Worm (Caenorhabditis elegans) whole organism, L2 larva: ENCODE measurements around the gene F31F6.3.

Experiments used
- C34F6.9 ChIP-seq: fragments of 150-350 bp; optimal IDR thresholded peaks from 2 replicates; lab custom pipeline; 2014; ENCODE audit warnings: missing biosample characterization, missing genetic modification characterization
- F13H6.1 ChIP-seq: sonication (generic microtip); optimal IDR thresholded peaks from 2 replicates; lab custom pipeline; 2016; ENCODE audit warnings: missing genetic modification characterization, missing compliant biosample characterization
- R02D3.7 ChIP-seq: fragments of 150-350 bp; optimal IDR thresholded peaks from 2 replicates; lab custom pipeline; 2014; ENCODE audit warnings: missing biosample characterization, missing genetic modification characterization
- ZK546.5 ChIP-seq: sonication (generic microtip); optimal IDR thresholded peaks from 2 replicates; lab custom pipeline; 2017; ENCODE audit warnings: missing biosample characterization, missing genetic modification characterization
- alr-1 ChIP-seq: fragments of 150-350 bp; optimal IDR thresholded peaks from 2 replicates; lab custom pipeline; 2014; ENCODE audit warnings: missing biosample characterization, missing genetic modification characterization
- ama-1 ChIP-seq: fragments of 150-350 bp; optimal IDR thresholded peaks from 2 replicates; lab custom pipeline; 2018; ENCODE audit warnings: inconsistent platforms
- blmp-1 ChIP-seq: sonication (generic microtip); optimal IDR thresholded peaks from 2 replicates; lab custom pipeline; 2017; ENCODE audit warnings: missing genetic modification characterization, mild to moderate bottlenecking, missing compliant biosample characterization, antibody characterized with exemption, moderate library complexity; ENCODE audit not compliant: insufficient read depth
- ceh-82 ChIP-seq: fragments of 150-350 bp; optimal IDR thresholded peaks from 2 replicates; lab custom pipeline; 2014; ENCODE audit warnings: missing biosample characterization, missing genetic modification characterization
- crh-2 ChIP-seq: sonication (generic microtip); optimal IDR thresholded peaks from 2 replicates; lab custom pipeline; 2017; ENCODE audit warnings: missing biosample characterization, missing genetic modification characterization
- dmd-4 ChIP-seq: sonication (generic microtip); optimal IDR thresholded peaks from 2 replicates; lab custom pipeline; 2017; ENCODE audit warnings: missing biosample characterization, missing genetic modification characterization
- egl-27 ChIP-seq: sonication (generic microtip); optimal IDR thresholded peaks from 3 replicates; lab custom pipeline; 2017; ENCODE audit warnings: missing biosample characterization, missing genetic modification reagents, missing genetic modification characterization
- elt-1 ChIP-seq: fragments of 150-350 bp; optimal IDR thresholded peaks from 2 replicates; lab custom pipeline; 2014; ENCODE audit warnings: missing biosample characterization, missing genetic modification characterization
- elt-3 ChIP-seq: sonication (generic microtip); optimal IDR thresholded peaks from 2 replicates; lab custom pipeline; 2017; ENCODE audit warnings: missing biosample characterization, missing genetic modification characterization
- fos-1 ChIP-seq: fragments of 150-350 bp; optimal IDR thresholded peaks from 2 replicates; lab custom pipeline; 2014; ENCODE audit warnings: missing biosample characterization, missing genetic modification characterization
- gmeb-1 ChIP-seq: fragments of 150-350 bp; optimal IDR thresholded peaks from 2 replicates; lab custom pipeline; 2014; ENCODE audit warnings: missing biosample characterization, missing genetic modification characterization
- lin-39 ChIP-seq: fragments of 150-350 bp; optimal IDR thresholded peaks from 2 replicates; lab custom pipeline; 2014; ENCODE audit warnings: missing biosample characterization, missing genetic modification reagents, missing genetic modification characterization
- lsy-2 ChIP-seq, 2 experiments: fragments of 150-350 bp in 1 of 2; sonication (generic microtip) in 1 of 2; optimal IDR thresholded peaks; 2 replicates each; lab custom pipeline; 2014 to 2017; ENCODE audit warnings: missing biosample characterization in 2 of 2, missing genetic modification characterization in 2 of 2
- mab-5 ChIP-seq: fragments of 150-350 bp; optimal IDR thresholded peaks from 2 replicates; lab custom pipeline; 2014; ENCODE audit warnings: missing biosample characterization, missing genetic modification characterization
- mbf-1 ChIP-seq: sonication (generic microtip); optimal IDR thresholded peaks from 2 replicates; lab custom pipeline; 2017; ENCODE audit warnings: missing biosample characterization, missing genetic modification characterization
- mdl-1 ChIP-seq, 2 experiments: fragments of 150-350 bp in 1 of 2; sonication (generic microtip) in 1 of 2; optimal IDR thresholded peaks; 2 replicates each; lab custom pipeline; 2017; ENCODE audit warnings: missing biosample characterization in 2 of 2, missing genetic modification characterization in 2 of 2
- nhr-10 ChIP-seq: sonication (generic microtip); optimal IDR thresholded peaks from 2 replicates; lab custom pipeline; 2017; ENCODE audit warnings: missing biosample characterization, missing genetic modification characterization
- nhr-12 ChIP-seq: fragments of 150-350 bp; optimal IDR thresholded peaks from 2 replicates; lab custom pipeline; 2014; ENCODE audit warnings: missing biosample characterization, missing genetic modification characterization
- nhr-21 ChIP-seq: fragments of 150-350 bp; optimal IDR thresholded peaks from 2 replicates; lab custom pipeline; 2014; ENCODE audit warnings: missing biosample characterization, missing genetic modification characterization
- nhr-23 ChIP-seq: fragments of 150-350 bp; optimal IDR thresholded peaks from 2 replicates; lab custom pipeline; 2014; ENCODE audit warnings: missing biosample characterization, missing genetic modification reagents, missing genetic modification characterization
- nhr-237 ChIP-seq: fragments of 150-350 bp; optimal IDR thresholded peaks from 2 replicates; lab custom pipeline; 2014; ENCODE audit warnings: missing biosample characterization, missing genetic modification characterization
- nhr-25 ChIP-seq: fragments of 150-350 bp; sonication (generic microtip); optimal IDR thresholded peaks from 3 replicates; lab custom pipeline; 2014; ENCODE audit warnings: missing biosample characterization, missing genetic modification characterization
- sem-4 ChIP-seq: fragments of 150-350 bp; optimal IDR thresholded peaks from 2 replicates; lab custom pipeline; 2014; ENCODE audit warnings: missing biosample characterization, missing genetic modification reagents, missing genetic modification characterization
- skn-1 ChIP-seq: sonication (generic microtip); optimal IDR thresholded peaks from 2 replicates; lab custom pipeline; 2017; ENCODE audit warnings: missing biosample characterization, missing genetic modification characterization
- snpc-4 ChIP-seq: fragments of 150-350 bp; optimal IDR thresholded peaks from 2 replicates; lab custom pipeline; 2014; ENCODE audit warnings: missing biosample characterization, missing genetic modification characterization
- unc-55 ChIP-seq: fragments of 150-350 bp; sonication (generic microtip); optimal IDR thresholded peaks from 3 replicates; lab custom pipeline; 2014; ENCODE audit warnings: missing biosample characterization, missing genetic modification reagents, missing genetic modification characterization
- unc-62 ChIP-seq: fragments of 150-350 bp; optimal IDR thresholded peaks from 2 replicates; lab custom pipeline; 2014; ENCODE audit warnings: missing biosample characterization, missing genetic modification reagents, missing genetic modification characterization
- zag-1 ChIP-seq: fragments of 150-350 bp; optimal IDR thresholded peaks from 2 replicates; lab custom pipeline; 2014; ENCODE audit warnings: missing biosample characterization, missing genetic modification characterization
- ztf-1 ChIP-seq: fragments of 200-800 bp; sonication (Bioruptor generic); conservative IDR thresholded peaks from 2 replicates; pipeline ENCODE4 v1.3.6; 2022; ENCODE audit warnings: missing genetic modification characterization, missing compliant biosample characterization
- ztf-11 ChIP-seq: sonication (generic microtip); optimal IDR thresholded peaks from 2 replicates; lab custom pipeline; 2017; ENCODE audit warnings: missing biosample characterization, missing genetic modification characterization
- ztf-4 ChIP-seq: fragments of 150-350 bp; optimal IDR thresholded peaks from 2 replicates; lab custom pipeline; 2014; ENCODE audit warnings: missing biosample characterization, missing genetic modification characterization

The F31F6.3 gene

DNA sequence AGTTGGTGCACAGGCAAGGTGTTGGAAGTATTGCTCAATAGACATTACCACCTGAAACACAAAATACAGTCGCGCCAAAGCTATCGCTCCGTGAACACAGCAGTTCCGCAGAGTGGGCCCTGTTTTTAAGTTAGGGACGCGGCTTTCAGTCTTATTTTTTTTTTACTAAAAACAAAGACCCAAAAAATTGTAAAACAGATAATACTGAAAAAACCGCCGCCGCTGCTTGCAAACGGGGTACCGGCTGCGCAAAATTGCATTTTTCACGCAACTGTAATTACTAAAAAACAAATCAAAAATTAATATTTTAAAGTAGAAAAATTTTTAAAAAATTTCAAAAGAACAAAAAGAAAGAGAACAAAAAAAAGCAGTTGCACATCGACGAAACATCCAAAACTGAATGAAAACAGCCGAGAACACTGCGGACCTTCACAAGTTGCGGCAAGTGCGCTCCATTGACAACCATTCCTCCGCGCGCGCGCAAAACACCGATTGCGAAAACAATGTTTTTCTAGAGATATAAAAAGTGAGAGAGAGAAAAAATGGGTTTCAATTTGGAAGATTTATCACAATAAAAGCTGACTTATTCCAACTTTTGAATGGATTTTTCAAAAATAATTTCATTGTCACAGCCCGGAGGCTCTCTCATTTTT, at the start of gene F31F6.3:
Gene F31F6.3, minus strand, starts transcription at position 51 of the 653 bp plus-strand sequence.
- TF ChIP-seq ztf-1 (GFP tag; lab: Robert Waterston, UW) (no peak), nhr-25 (tag; lab: Kevin White, UChicago) (no peak), nhr-12 (tag; lab: Kevin White, UChicago) (no peak), mbf-1 (tag; lab: Kevin White, UChicago) (no peak), nhr-10 (tag; lab: Kevin White, UChicago) (no peak), unc-62 (no peak)

DNA sequence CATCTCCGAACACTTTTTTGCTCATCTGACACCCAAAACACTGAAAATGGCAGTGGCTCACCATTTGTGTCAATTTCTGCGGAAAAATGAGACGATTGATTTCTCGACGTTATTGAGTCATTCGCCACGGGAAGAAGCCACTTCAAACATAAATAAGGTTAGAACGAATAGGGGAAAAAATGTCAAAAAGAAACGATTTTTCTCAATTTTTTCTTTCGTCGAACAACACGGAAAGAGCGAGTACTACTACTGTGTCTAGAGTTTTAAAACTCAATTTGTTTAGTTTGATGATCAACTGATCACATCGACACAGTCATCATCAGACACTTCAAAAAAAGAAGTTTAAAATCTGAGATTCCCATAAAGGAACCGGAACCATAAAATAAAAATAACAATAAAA, 48.2 kb upstream of the F31F6.3 start:
- no peak for TF ChIP-seq ztf-11 (tag; lab: Kevin White, UChicago)

DNA sequence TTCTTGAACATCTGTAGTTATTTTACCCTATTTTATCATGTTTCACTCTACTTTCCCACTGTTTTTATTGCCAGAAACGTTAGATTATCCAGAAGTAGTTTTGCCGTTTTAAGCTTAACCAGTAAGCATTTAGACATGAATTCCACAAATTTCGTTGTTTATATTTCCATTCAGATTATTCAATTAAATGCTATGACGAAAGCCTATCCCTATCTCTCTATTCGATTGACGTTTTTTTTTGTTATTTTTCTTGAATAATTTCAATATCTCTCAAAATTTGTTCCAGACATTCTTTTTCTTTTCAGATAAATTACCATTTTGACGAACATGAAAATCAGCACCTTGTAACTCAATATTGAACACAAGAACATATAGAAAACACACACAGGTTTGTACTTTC, 45.9 kb upstream of the F31F6.3 start, which contains the start of gene npr-40:
Gene npr-40, plus strand, starts transcription at position 301 of the 400 bp plus-strand sequence.
- TF ChIP-seq sem-4 (tag; lab: Kevin White, UChicago) = no peak
- TF ChIP-seq lin-39 (tag; lab: Kevin White, UChicago) = no peak
- no peak for TF ChIP-seq unc-62
- no peak for TF ChIP-seq mdl-1 (tag; optimal IDR thresholded peaks at IDR 0.05; lab: Kevin White, UChicago)
- no peak for TF ChIP-seq crh-2 (tag; lab: Kevin White, UChicago)
- TF ChIP-seq nhr-12 (tag; lab: Kevin White, UChicago) = no peak
- no peak for TF ChIP-seq ceh-82 (tag; lab: Kevin White, UChicago)
- no peak for TF ChIP-seq snpc-4
- TF ChIP-seq alr-1 (tag; lab: Kevin White, UChicago) = no peak
- no peak for TF ChIP-seq C34F6.9 (tag; lab: Kevin White, UChicago)
- no peak for TF ChIP-seq egl-27 (tag; lab: Kevin White, UChicago)
- TF ChIP-seq mab-5 (tag; lab: Kevin White, UChicago) = no peak
- TF ChIP-seq dmd-4 = no peak
- TF ChIP-seq unc-55 (GFP tag; lab: Kevin White, UChicago) = no peak
- no peak for TF ChIP-seq nhr-25 (tag; lab: Kevin White, UChicago)
- no peak for TF ChIP-seq gmeb-1
- TF ChIP-seq ztf-1 (GFP tag; lab: Robert Waterston, UW) = no peak
- no peak for TF ChIP-seq ZK546.5 (tag; lab: Kevin White, UChicago)
- TF ChIP-seq ztf-4 (tag; lab: Kevin White, UChicago) = no peak
- TF ChIP-seq, all 48 proteins: peak for 0

DNA sequence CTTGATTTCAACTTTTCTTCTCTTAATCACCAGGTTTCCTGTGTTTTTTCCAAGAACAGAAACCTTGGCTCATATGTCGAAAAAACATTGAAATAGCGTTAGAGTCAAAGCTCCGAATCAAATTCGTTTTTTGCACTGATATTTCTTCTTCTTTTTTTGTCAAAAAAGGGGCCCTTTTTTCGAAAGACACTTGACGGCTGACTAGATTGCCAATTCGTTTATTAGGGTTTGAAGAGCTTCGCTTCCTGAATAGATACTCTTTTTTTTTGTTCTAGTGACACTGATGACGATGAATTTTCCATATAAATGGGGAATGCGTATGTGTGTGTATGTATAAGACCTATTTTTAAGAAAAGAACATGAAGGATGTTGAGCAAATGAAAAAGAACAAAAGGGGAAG, 44.1 kb upstream of the F31F6.3 start:
- no peak for TF ChIP-seq elt-1 (tag; lab: Kevin White, UChicago)
- TF ChIP-seq F13H6.1 = no peak
- TF ChIP-seq ama-1 (lab: Kevin White, UChicago) = no peak
- TF ChIP-seq nhr-237 (tag; lab: Kevin White, UChicago) = no peak

DNA sequence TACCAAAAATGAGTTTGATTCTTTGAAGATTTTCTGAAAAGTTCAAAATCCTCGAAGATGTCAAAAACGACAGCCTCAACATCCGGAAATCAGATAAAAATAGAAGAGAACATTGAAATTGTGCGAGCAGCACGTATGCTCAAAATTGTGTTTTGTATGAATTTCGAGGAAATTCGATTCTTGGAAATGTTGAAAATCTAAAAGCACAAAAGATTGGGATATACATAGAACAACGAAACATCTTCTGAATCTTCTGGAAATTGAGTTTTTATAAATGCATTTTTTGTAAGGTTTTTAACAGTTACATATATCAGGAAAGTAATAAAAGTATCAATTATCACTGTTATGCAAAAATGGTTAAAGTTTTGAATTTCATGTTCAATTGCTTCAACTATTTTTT, 38.0 kb upstream of the F31F6.3 start:
- TF ChIP-seq mdl-1 (tag; optimal IDR thresholded peaks at IDR 0.05; lab: Kevin White, UChicago) = no peak
- TF ChIP-seq sem-4 (tag; lab: Kevin White, UChicago) = no peak
- TF ChIP-seq zag-1 = no peak
- no peak for TF ChIP-seq gmeb-1
- TF ChIP-seq skn-1 (tag; lab: Kevin White, UChicago) = no peak
- no peak for TF ChIP-seq elt-3 (tag; lab: Kevin White, UChicago)
- no peak for TF ChIP-seq ZK546.5 (tag; lab: Kevin White, UChicago)
- TF ChIP-seq blmp-1 (tag; lab: Kevin White, UChicago) = no peak
- no peak for TF ChIP-seq F13H6.1
- TF ChIP-seq lsy-2 (tag; optimal IDR thresholded peaks at IDR 0.05; lab: Kevin White, UChicago) = no peak
- TF ChIP-seq lin-39 (tag; lab: Kevin White, UChicago) = no peak
- TF ChIP-seq fos-1 (tag; lab: Kevin White, UChicago) = no peak
- no peak for TF ChIP-seq R02D3.7
- no peak for TF ChIP-seq nhr-21 (tag; lab: Kevin White, UChicago)
- no peak for TF ChIP-seq mab-5 (tag; lab: Kevin White, UChicago)
- no peak for TF ChIP-seq crh-2 (tag; lab: Kevin White, UChicago)
- no peak for TF ChIP-seq nhr-23 (tag; lab: Kevin White, UChicago)
